Fruit fly (Drosophila melanogaster) S2 (cell line): ENCODE results near the gene I-2.

Source experiments
- CG8478 ChIP-seq: fragments of >200 bp; optimal IDR thresholded peaks from 2 replicates; lab custom pipeline; 2018
- CTCF ChIP-seq, 2 experiments: fragments of >200 bp; optimal IDR thresholded peaks; 2 replicates each; lab custom pipeline; 2018

Gene I-2

dm6 chr3L:9836524-9837047 is at the start of gene I-2:
TSS of gene I-2 (minus strand) at chr3L:9836805.
- TF ChIP-seq CTCF (optimal IDR thresholded peaks at IDR 0.05; lab: Kevin White, UChicago) (peak in 1 of 2 experiments; percentile 28), CG8478 (lab: Kevin White, UChicago) (no peak)

dm6 chr3L:9878685-9879084 is 42.1 kb upstream of the I-2 start, which contains the start of gene CG34382:
TSS of gene CG34382 (plus strand) at chr3L:9878985.
- no peak for TF ChIP-seq CG8478 (lab: Kevin White, UChicago)
- no peak for TF ChIP-seq CTCF (optimal IDR thresholded peaks at IDR 0.05; lab: Kevin White, UChicago)

- TF ChIP-seq CTCF (optimal IDR thresholded peaks at IDR 0.05; lab: Kevin White, UChicago) (no peak), CG8478 (lab: Kevin White, UChicago) (no peak)
Observed at dm6 chr3L:9872035-9872434, 35.4 kb upstream of the I-2 start.

- TF ChIP-seq CTCF (optimal IDR thresholded peaks at IDR 0.05; lab: Kevin White, UChicago) (no peak), CG8478 (lab: Kevin White, UChicago) (no peak)
Observed at dm6 chr3L:9865053-9865442, 28.4 kb upstream of the I-2 start.

- no peak for TF ChIP-seq CG8478 (lab: Kevin White, UChicago)
- no peak for TF ChIP-seq CTCF (optimal IDR thresholded peaks at IDR 0.05; lab: Kevin White, UChicago)
Observed at dm6 chr3L:9864275-9865052, 27.9 kb upstream of the I-2 start, which contains the start of the genes iPLA2-VIA and Ciz1. TSS of gene iPLA2-VIA (minus strand) at chr3L:9864349. TSS of gene Ciz1 (plus strand) at chr3L:9864639.

- TF ChIP-seq CTCF (optimal IDR thresholded peaks at IDR 0.05; lab: Kevin White, UChicago) (no peak), CG8478 (lab: Kevin White, UChicago) (no peak)
Observed at dm6 chr3L:9863656-9864055, 27.1 kb upstream of the I-2 start.

- TF ChIP-seq CG8478 (lab: Kevin White, UChicago) (no peak), CTCF (optimal IDR thresholded peaks at IDR 0.05; lab: Kevin White, UChicago) (peak in 1 of 2 experiments; percentile 8)
Observed at dm6 chr3L:9859624-9860023, 23.0 kb upstream of the I-2 start, which contains the start of gene CG10809. TSS of gene CG10809 (minus strand) at chr3L:9859889.

DNA sequence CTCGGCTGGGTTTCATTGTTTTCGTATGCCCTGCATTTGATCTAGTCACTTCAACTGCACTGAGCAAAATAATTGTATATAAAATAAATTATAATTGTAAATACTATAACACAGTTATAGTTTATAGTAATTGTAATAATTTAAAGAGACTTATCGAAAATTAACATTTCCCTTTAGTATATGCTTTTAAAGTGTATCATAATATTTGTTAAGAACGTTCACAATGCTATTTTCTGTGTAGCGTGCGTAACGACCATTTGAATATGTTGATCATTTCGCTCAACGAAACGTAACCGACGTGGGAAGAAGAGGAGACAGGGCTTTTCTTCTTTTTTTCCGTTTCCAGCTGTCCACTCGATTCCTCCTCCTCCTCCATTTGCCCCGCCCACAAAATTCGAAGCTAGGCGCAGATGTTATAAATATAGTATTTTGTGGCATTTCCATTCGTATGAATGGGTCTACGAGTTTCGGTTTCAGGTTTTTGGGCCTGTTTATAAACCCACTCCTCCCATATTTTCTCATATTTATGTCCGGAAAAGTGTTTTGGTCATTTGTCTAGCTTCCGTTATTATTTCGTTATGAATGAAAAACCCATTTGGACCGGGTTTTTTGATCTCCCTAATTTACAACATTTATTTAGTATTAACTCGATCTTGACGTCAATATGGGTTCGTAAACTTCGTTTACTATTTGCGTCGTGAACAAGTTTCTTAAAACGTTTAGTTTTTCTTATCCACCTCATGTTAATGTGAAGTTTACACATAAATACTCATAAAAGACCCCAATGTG is 20.0 kb upstream of the I-2 start:
- no peak for TF ChIP-seq CG8478 (lab: Kevin White, UChicago)
- no peak for TF ChIP-seq CTCF (optimal IDR thresholded peaks at IDR 0.05; lab: Kevin White, UChicago)

dm6 chr3L:9855784-9856426 is 19.3 kb upstream of the I-2 start:
- TF ChIP-seq CG8478 (lab: Kevin White, UChicago) (no peak), CTCF (optimal IDR thresholded peaks at IDR 0.05; lab: Kevin White, UChicago) (no peak)

DNA sequence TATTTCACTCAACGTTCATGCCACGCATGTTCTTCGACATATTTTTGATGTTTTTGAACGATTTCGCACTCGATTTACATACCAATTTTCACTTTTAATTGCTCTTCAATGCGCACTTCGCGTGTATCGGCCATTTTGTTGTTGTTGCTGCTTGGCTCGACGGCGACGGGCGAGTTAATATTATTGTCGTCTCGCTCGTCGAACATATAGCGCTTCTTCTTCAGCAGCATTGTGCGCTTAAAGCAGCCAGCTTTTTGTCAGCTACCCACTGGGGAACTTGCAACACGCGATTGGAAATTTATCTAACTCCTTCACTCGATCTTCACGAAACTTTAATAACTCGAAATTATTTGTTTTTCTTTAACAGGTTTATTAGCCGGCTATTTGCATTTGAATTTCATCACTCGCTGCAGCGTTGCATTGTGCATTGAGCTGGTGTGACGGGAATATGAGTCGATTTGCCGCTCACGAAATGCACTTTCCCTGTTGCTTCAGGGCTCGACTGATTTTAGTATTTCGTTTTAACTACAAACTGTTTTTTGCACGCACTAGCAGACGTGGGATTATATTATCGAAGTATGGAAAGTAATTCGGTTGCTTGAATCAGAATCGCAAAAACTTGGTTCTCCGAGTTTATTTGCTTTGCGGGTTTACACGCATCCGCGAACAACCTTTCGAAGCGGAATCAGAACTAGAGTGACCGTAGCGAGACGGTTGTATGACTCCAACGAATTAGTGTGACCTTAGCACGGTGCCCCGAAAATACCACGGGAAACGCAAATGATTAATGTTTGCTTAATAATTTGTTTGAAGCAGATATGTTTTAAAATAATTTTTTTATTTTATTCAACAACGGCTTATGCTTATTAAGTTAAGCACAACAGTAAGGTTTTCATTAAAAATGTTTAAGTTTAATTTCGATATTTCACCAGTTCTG is 18.2 kb upstream of the I-2 start, which contains the start of gene RasGAP1:
Gene RasGAP1 (minus strand): TSS at position 703 of the 937 bp plus-strand sequence.
- TF ChIP-seq CTCF (optimal IDR thresholded peaks at IDR 0.05; lab: Kevin White, UChicago) (peak in 1 of 2 experiments; percentile 15), CG8478 (lab: Kevin White, UChicago) (no peak)

dm6 chr3L:9853895-9854470 is 17.4 kb upstream of the I-2 start:
- TF ChIP-seq CTCF (optimal IDR thresholded peaks at IDR 0.05; lab: Kevin White, UChicago) (no peak), CG8478 (lab: Kevin White, UChicago) (no peak)

DNA sequence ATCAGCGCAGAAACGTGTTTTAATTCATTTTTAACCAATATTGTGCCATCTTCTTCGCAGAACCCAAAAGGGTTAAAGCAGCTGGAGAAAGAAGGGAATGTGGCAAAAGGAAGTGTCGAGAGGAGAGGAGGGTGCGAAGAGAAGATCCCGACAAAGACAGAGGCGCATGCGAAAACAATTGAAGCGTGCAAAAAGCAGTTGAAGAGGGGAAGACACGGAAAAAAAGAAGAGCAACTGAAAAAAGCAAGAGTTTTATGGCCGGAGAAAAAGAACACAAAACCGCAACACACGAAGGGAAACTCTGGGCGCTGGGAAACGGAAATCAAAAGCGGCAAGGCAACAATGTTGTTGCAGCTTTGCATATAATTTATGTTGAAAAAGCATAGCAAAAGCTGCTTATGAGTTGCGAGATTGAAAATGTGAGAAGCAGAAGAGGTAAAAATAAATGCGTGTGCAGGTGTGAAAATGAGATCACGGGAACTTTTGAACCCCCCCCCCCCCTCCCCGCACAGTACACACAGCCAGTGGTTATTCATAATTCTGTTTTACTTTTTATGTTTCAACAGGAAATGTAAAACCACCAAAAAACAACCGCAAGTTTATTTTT is 16.6 kb upstream of the I-2 start:
- TF ChIP-seq CG8478 (lab: Kevin White, UChicago) (no peak), CTCF (optimal IDR thresholded peaks at IDR 0.05; lab: Kevin White, UChicago) (no peak)
